Worm (Caenorhabditis elegans): ENCODE results near the gene Y17G7B.12.

Y17G7B.12 gene

DNA sequence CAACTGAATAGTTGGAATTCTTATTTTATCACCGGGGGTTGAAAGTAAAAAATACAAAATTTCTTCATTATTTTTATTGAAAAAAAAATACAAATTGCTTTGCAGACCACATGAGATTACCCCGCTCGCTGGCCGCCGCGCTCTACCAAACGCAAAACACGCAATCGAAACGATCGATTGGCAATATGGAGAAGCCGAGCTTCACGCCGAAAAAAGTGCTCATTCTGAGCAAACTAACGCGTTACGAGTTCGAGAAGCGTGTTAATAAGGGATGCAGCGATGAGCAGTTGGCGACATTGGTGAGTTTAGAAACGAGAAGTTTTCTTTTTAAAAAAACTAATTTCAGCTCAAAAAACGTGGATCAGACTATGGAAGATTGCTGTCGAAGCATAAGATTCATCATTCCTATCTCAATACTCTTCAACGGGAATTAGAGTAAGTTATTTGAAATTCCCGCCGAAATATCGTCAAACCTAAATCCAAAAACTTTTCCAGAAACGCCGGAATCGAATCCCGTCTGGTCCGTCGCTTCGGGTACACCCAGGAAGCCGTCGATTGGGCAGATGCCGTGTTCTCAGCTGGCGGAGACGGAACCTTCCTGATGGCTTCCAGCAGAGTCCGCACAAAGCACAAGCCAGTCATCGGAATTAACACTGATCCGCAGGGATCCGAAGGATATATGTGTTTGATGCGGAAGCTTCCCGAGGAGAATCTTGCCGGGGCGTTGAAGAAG lies 31.9 kb downstream of the Y17G7B.12 start:
- TF ChIP-seq unc-62 (GFP tag; optimal IDR thresholded peaks at IDR 0.05), result no peak

- TF ChIP-seq unc-62 (GFP tag; optimal IDR thresholded peaks at IDR 0.05), result no peak
Measured at ce11 chrII:12058298-12058697, 34.6 kb downstream of the Y17G7B.12 start.

DNA sequence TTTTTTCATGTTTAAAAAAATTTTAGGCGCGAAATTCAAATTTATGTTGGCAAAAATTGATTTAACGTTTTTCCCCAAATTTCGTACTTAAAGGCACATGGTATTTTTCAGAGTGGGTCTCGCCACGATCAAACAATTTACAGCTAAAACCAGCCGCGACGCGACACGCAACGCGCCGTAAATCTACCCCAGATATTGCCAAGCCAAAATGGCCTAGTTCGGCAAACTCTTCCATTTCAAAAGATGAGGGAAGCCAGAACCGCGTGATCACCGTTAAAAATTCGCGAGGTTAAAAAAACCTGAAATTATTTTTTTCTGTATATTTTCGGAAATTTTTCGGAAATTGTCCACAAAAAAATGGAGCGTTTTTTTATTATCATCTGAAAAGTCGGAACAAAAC lies 36.2 kb downstream of the Y17G7B.12 start:
- TF ChIP-seq unc-62 (GFP tag; optimal IDR thresholded peaks at IDR 0.05), result no peak

DNA sequence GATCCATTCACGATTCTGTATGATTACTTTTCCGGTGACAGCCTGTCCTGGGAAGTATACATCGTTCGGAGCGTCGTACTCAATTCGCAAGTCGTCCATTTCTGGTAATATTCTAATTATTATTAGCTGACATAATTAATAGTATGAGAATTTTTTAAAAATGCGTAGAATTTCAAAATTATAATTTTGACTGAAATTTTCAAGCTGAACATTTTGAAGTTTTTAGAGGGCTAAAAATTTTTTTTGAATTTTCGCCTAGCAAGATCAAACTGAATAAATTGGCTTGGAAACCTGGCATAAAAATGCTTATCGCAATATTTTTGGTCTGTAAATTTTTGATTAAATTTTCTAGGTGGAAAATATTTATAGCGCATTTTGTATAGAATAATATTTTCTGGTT lies 38.9 kb downstream of the Y17G7B.12 start, which contains the start of gene arrd-7:
Gene arrd-7 (minus strand): TSS at position 101 of the 400 bp plus-strand sequence.
- no peak for TF ChIP-seq unc-62 (GFP tag; optimal IDR thresholded peaks at IDR 0.05)

DNA sequence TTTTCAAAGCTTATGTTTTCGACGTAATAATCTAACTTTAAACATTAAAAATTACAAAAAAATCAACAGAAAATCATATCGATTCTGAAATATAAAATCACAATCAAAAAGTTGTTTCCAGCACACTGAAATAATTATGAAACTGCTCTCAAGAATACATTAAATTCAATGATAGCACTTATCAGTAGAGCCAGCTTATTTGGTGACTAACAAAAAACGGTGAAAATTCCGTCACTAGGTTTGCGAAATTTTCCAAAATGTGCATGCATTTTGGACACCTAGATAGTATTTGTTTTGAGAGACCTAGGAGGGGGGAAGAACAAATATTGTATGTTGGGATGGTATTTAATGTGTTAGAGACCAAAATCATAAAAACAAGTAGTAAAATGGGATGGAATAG lies 39.4 kb downstream of the Y17G7B.12 start:
- no peak for TF ChIP-seq unc-62 (GFP tag; optimal IDR thresholded peaks at IDR 0.05)

- no peak for TF ChIP-seq unc-62 (GFP tag; optimal IDR thresholded peaks at IDR 0.05)
Measured at ce11 chrII:12064680-12065135, 41.0 kb downstream of the Y17G7B.12 start, which contains the start of gene arrd-8. arrd-8 (plus strand) TSS chrII:12065085.

- TF ChIP-seq unc-62 (GFP tag; optimal IDR thresholded peaks at IDR 0.05), result no peak
Measured at ce11 chrII:12067451-12068076, 43.9 kb downstream of the Y17G7B.12 start, which contains the start of gene Y17G7B.22. Y17G7B.22 (plus strand) TSS chrII:12068026.

ce11 chrII:12071243-12071642 lies 47.6 kb downstream of the Y17G7B.12 start:
- no peak for TF ChIP-seq unc-62 (GFP tag; optimal IDR thresholded peaks at IDR 0.05)
